Fruit fly (Drosophila melanogaster) whole organism, adult: Measurements from ENCODE around the gene CG32573.

ENCODE experiments used
- CG11617 ChIP-seq: fragments of 200-800 bp; sonication (Bioruptor generic); optimal IDR thresholded peaks from 2 replicates; lab custom pipeline; 2017; ENCODE audit warnings: mild to moderate bottlenecking, missing biosample characterization, missing genetic modification reagents, missing genetic modification characterization
- CG12768 ChIP-seq: fragments of 200-800 bp; sonication (Bioruptor generic); optimal IDR thresholded peaks from 2 replicates; lab custom pipeline; 2017; ENCODE audit warnings: missing biosample characterization, missing genetic modification characterization, mild to moderate bottlenecking, moderate library complexity, missing genetic modification reagents
- CG14711 ChIP-seq: fragments of 200-800 bp; sonication (Bioruptor generic); optimal IDR thresholded peaks from 2 replicates; lab custom pipeline; 2018; ENCODE audit warnings: missing biosample characterization, mild to moderate bottlenecking, missing genetic modification characterization, moderate library complexity
- CG1620 ChIP-seq: fragments of 200-800 bp; sonication (Bioruptor generic); optimal IDR thresholded peaks from 2 replicates; lab custom pipeline; 2016; ENCODE audit warnings: missing biosample characterization, missing genetic modification characterization
- CG33017 ChIP-seq: fragments of 200-800 bp; sonication (Bioruptor generic); optimal IDR thresholded peaks from 2 replicates; lab custom pipeline; 2018; ENCODE audit warnings: missing biosample characterization, mild to moderate bottlenecking, missing genetic modification characterization, moderate library complexity
- CG5204 ChIP-seq: fragments of 200-800 bp; sonication (Bioruptor generic); optimal IDR thresholded peaks from 2 replicates; lab custom pipeline; 2016; ENCODE audit warnings: missing biosample characterization, missing genetic modification characterization
- CG7045 ChIP-seq: fragments of 200-800 bp; sonication (Bioruptor generic); optimal IDR thresholded peaks from 2 replicates; lab custom pipeline; 2017; ENCODE audit warnings: missing biosample characterization, mild to moderate bottlenecking, missing genetic modification characterization
- CG7101 ChIP-seq: fragments of 200-800 bp; sonication (Bioruptor generic); optimal IDR thresholded peaks from 2 replicates; lab custom pipeline; 2018; ENCODE audit warnings: missing biosample characterization, mild to moderate bottlenecking, missing genetic modification characterization, moderate library complexity
- Clk ChIP-seq: fragments of 200-800 bp; sonication (Bioruptor generic); optimal IDR thresholded peaks from 2 replicates; lab custom pipeline; 2017; ENCODE audit warnings: missing biosample characterization, missing genetic modification characterization
- Crg-1 ChIP-seq: fragments of 200-800 bp; sonication (Bioruptor generic); optimal IDR thresholded peaks from 2 replicates; lab custom pipeline; 2016; ENCODE audit warnings: missing biosample characterization, missing genetic modification characterization
- Hr96 ChIP-seq: fragments of 200-800 bp; sonication (Bioruptor generic); optimal IDR thresholded peaks from 2 replicates; lab custom pipeline; 2016; ENCODE audit warnings: missing biosample characterization, missing genetic modification characterization
- Mnt ChIP-seq: fragments of 200-800 bp; sonication (Bioruptor generic); optimal IDR thresholded peaks from 2 replicates; lab custom pipeline; 2016; ENCODE audit warnings: missing biosample characterization, mild to moderate bottlenecking, missing genetic modification characterization
- bab1 ChIP-seq: fragments of 200-800 bp; sonication (Bioruptor generic); optimal IDR thresholded peaks from 3 replicates; lab custom pipeline; 2019; ENCODE audit warnings: missing biosample characterization, mild to moderate bottlenecking, missing genetic modification characterization, moderate library complexity
- cic ChIP-seq: fragments of 200-800 bp; sonication (Bioruptor generic); optimal IDR thresholded peaks from 2 replicates; lab custom pipeline; 2017; ENCODE audit warnings: missing biosample characterization, mild to moderate bottlenecking, missing genetic modification characterization, moderate library complexity
- cnc ChIP-seq, 2 experiments: fragments of >200 bp; optimal IDR thresholded peaks; 2 replicates each; lab custom pipeline; 2017
- kay ChIP-seq: fragments of 200-800 bp; sonication (Bioruptor generic); peaks from one replicate; lab custom pipeline; 2016; ENCODE audit warnings: missing biosample characterization, missing genetic modification characterization, borderline replicate concordance
- ovo ChIP-seq: fragments of 200-800 bp; sonication (Bioruptor generic); optimal IDR thresholded peaks from 2 replicates; lab custom pipeline; 2016; ENCODE audit warnings: missing biosample characterization, missing genetic modification characterization
- pad ChIP-seq: fragments of 200-800 bp; sonication (Bioruptor generic); optimal IDR thresholded peaks from 3 replicates; lab custom pipeline; 2017; ENCODE audit warnings: missing biosample characterization, missing genetic modification characterization, mild to moderate bottlenecking, moderate library complexity, missing genetic modification reagents
- tj ChIP-seq: fragments of 200-800 bp; sonication (Bioruptor generic); optimal IDR thresholded peaks from 3 replicates; lab custom pipeline; 2017; ENCODE audit warnings: missing biosample characterization, mild to moderate bottlenecking, missing genetic modification characterization, moderate library complexity
- toe ChIP-seq: fragments of 200-800 bp; sonication (Bioruptor generic); optimal IDR thresholded peaks from 2 replicates; lab custom pipeline; 2016; ENCODE audit warnings: missing biosample characterization, missing genetic modification characterization

Gene CG32573

DNA sequence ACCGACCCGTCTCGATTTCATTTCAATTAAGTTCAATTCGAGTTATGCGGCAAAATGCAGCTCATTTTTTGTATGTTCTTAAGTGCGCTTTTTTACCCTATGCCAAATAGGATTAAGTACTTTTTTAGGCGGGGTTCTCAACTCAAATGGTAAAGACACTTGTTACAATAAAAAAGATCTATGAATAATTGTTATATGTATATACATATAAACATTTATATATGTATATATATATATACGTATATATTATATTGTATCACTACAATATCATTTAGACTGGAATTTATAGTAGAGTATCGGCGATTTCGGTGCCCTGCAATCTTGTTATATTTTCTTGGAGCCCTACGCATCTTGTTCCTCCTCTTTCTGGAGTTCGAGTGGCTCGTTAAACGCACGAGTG lies 38.8 kb downstream of the CG32573 start:
- no peak for TF ChIP-seq CG12768
- no peak for TF ChIP-seq tj (GFP tag; lab: Kevin White, UChicago)
- TF ChIP-seq cic (GFP tag; lab: Kevin White, UChicago) = no peak
- no peak for TF ChIP-seq CG7045
- TF ChIP-seq ovo (GFP tag; lab: Kevin White, UChicago) = no peak
- no peak for TF ChIP-seq cnc (optimal IDR thresholded peaks at IDR 0.05; lab: Kevin White, UChicago)
- no peak for TF ChIP-seq pad (GFP tag; lab: Kevin White, UChicago)
- TF ChIP-seq CG5204 (GFP tag; lab: Kevin White, UChicago) = no peak
- TF ChIP-seq Mnt = no peak
- TF ChIP-seq CG1620 (GFP tag; lab: Kevin White, UChicago) = no peak
- no peak for TF ChIP-seq Crg-1 (GFP tag; lab: Kevin White, UChicago)

DNA sequence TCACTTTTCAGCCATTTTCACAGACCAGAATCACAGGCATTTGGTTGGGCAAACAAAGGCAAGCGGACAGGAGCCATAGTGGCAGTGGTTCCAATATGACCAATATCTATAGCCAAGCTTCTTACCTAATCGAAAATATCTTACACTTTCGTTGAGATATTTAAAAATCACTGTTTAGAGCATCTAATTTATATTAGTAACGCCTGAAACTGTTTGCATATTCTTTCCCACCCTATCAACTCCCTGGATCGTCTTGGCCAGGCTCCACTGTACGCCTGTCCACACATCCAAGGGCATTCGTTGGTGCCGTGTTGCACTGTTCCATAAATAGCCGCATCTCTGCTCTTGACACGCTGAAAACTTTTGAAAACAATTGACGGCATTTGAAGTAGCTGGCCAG lies 39.3 kb downstream of the CG32573 start:
- TF ChIP-seq CG12768 (no peak), CG33017 (tag; lab: Kevin White, UChicago) (no peak)

DNA sequence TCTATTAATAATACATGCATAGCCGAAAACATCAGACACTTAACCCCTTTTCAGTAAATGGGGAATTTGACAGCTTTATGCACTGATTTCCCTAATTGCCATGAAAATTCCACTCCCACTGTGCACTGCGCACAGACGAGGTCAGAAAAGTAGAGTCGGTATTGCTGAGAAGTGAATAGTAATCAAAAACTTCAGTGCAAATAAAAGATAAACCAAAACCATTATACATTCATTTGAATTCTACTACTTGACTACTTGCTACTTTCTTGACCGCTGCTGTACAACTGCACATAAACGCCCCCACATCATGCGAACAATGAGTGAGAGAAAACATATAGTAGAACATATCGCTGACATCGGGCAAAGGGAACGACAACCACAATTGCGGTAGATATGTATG lies 40.3 kb downstream of the CG32573 start:
- TF ChIP-seq kay (GFP tag; lab: Kevin White, UChicago) = no peak
- TF ChIP-seq cnc (optimal IDR thresholded peaks at IDR 0.05; lab: Kevin White, UChicago) = no peak
- TF ChIP-seq CG11617 (GFP tag; lab: Kevin White, UChicago) = no peak
- peak; percentile 73 for TF ChIP-seq CG7101 (tag; lab: Kevin White, UChicago)
- peak; percentile 66 for TF ChIP-seq bab1 (GFP tag; lab: Kevin White, UChicago)
- no peak for TF ChIP-seq Mnt
- peak; percentile 61 for TF ChIP-seq CG33017 (tag; lab: Kevin White, UChicago)
- no peak for TF ChIP-seq Crg-1 (GFP tag; lab: Kevin White, UChicago)
- no peak for TF ChIP-seq ovo (GFP tag; lab: Kevin White, UChicago)
- peak; percentile 54 for TF ChIP-seq CG5204 (GFP tag; lab: Kevin White, UChicago)
- TF ChIP-seq Clk (GFP tag; lab: Kevin White, UChicago) = peak; percentile 19
- TF ChIP-seq cic (GFP tag; lab: Kevin White, UChicago) = no peak
- no peak for TF ChIP-seq Hr96
- peak; percentile 64 for TF ChIP-seq CG7045
- no peak for TF ChIP-seq CG1620 (GFP tag; lab: Kevin White, UChicago)
- TF ChIP-seq pad (GFP tag; lab: Kevin White, UChicago) = peak; percentile 22
- TF ChIP-seq tj (GFP tag; lab: Kevin White, UChicago) = peak; percentile 6
- peak; percentile 71 for TF ChIP-seq CG14711 (tag; lab: Kevin White, UChicago)
- no peak for TF ChIP-seq toe (GFP tag; lab: Kevin White, UChicago)
- peak; percentile 42 for TF ChIP-seq CG12768

DNA sequence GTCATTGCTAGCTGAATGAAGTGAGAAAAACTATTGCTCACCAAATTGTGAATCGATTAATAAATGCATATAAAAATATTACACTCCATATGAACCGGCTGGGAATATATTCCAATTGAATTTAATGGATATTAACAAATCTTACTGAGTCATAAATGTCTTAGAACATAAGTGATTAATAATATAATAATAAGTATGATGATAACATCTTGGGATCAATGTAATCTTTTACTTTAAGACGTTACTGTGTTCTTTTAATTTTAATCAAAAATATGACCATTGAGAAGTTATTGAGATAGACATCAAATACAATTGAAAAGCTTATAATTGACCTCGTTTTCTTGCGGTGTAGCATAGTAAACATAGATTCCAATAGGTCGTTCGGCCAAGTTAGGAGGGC lies 41.1 kb downstream of the CG32573 start:
- TF ChIP-seq Crg-1 (GFP tag; lab: Kevin White, UChicago) (no peak), kay (GFP tag; lab: Kevin White, UChicago) (no peak), CG11617 (GFP tag; lab: Kevin White, UChicago) (peak; percentile 42), CG7101 (tag; lab: Kevin White, UChicago) (peak; percentile 0)

DNA sequence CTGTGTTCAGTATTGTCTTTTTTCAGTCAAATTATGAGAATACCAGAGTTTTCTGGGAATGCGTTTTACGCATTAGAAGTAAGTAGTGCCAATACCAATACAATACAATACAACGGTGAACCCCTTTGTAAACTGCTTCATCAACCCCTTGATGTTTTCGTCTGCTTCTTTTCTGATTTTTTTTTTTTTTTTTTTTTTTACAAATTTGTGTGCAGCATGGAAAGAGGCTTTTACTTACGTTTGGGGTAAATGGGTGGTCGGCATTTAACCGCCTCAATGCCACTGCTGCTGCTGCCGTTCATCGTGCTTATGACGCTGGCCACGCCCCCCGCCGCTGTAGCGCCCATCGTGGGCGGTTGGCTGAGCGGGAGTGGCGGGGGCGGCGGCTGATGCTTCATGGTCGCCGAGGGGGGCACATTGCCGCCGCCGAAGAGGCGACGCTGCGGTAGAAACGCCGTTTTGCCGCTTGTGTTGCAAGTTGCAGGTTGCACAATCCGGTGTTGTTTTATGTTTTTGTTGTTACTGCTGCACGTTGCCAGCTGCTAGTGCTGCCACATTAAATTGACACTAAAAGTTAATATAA lies 42.7 kb downstream of the CG32573 start:
- TF ChIP-seq CG7101 (tag; lab: Kevin White, UChicago) = no peak
- TF ChIP-seq pad (GFP tag; lab: Kevin White, UChicago) = peak; percentile 34

DNA sequence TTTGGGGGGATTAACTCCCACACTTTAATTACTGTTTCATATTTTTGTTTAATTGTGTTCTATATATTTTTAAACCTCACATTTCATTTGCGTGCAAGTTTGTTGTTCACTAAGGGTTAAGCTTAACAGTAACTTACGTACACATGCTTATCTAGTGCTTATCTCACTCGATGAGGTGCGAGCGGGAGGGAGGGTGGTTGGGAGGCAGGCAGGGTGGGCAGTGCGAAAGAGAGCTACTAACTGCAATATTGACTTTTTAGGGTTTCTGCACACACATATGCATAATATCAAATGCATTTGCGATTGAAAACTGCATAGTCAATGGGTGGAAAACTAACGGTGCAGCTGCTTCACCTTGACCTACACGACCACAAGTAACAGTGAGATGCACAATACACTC lies 43.3 kb downstream of the CG32573 start:
- peak; percentile 86 for TF ChIP-seq pad (GFP tag; lab: Kevin White, UChicago)
- no peak for TF ChIP-seq bab1 (GFP tag; lab: Kevin White, UChicago)
- no peak for TF ChIP-seq Hr96
- TF ChIP-seq Clk (GFP tag; lab: Kevin White, UChicago) = no peak
- peak; percentile 48 for TF ChIP-seq CG14711 (tag; lab: Kevin White, UChicago)
- no peak for TF ChIP-seq kay (GFP tag; lab: Kevin White, UChicago)
- TF ChIP-seq CG5204 (GFP tag; lab: Kevin White, UChicago) = no peak
- TF ChIP-seq ovo (GFP tag; lab: Kevin White, UChicago) = peak; percentile 90
- peak; percentile 36 for TF ChIP-seq cic (GFP tag; lab: Kevin White, UChicago)
- no peak for TF ChIP-seq CG1620 (GFP tag; lab: Kevin White, UChicago)
- TF ChIP-seq CG7045 = no peak
- TF ChIP-seq CG12768 = no peak
- TF ChIP-seq cnc (optimal IDR thresholded peaks at IDR 0.05; lab: Kevin White, UChicago) = no peak
- peak; percentile 8 for TF ChIP-seq CG7101 (tag; lab: Kevin White, UChicago)
- no peak for TF ChIP-seq toe (GFP tag; lab: Kevin White, UChicago)
- no peak for TF ChIP-seq Mnt
- no peak for TF ChIP-seq CG33017 (tag; lab: Kevin White, UChicago)
- peak; percentile 23 for TF ChIP-seq CG11617 (GFP tag; lab: Kevin White, UChicago)
- no peak for TF ChIP-seq tj (GFP tag; lab: Kevin White, UChicago)
- no peak for TF ChIP-seq Crg-1 (GFP tag; lab: Kevin White, UChicago)

DNA sequence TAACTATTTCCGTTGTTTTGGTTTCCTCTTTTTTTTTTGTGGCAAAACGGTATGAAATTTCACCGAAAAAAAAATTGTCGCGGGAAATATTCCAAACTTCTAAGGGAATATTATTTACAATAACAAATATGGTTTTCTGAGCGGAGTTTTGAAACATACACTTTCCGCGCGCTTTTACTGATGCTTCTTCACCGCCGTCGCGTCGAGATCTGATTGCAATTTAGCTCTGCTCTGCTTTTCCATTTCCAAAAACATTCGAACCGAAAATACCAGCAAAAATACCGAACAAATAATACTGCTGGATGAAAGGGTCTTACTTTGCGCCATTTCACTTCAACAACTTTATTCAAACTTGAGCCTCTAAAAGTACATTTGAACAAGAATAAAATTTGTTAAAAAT lies 43.8 kb downstream of the CG32573 start, which contains the start of gene Septin4:
TSS of gene Septin4 (minus strand) at position 215 of the 400 bp plus-strand sequence.
- TF ChIP-seq kay (GFP tag; lab: Kevin White, UChicago) (peak; percentile 63), ovo (GFP tag; lab: Kevin White, UChicago) (no peak), CG33017 (tag; lab: Kevin White, UChicago) (no peak), bab1 (GFP tag; lab: Kevin White, UChicago) (no peak), Hr96 (no peak), CG7101 (tag; lab: Kevin White, UChicago) (no peak), CG11617 (GFP tag; lab: Kevin White, UChicago) (no peak)
